Fruit fly (Drosophila melanogaster): ENCODE data around the gene CG15435.

- TF ChIP-seq CTCF (optimal IDR thresholded peaks at IDR 0.05) (no peak), CG8478 (optimal IDR thresholded peaks at IDR 0.05) (no peak)
These were observed 42.6 kb upstream of the CG15435 start for dm6 chr2L:4416903-4417302.
